In the genomic region with DNA sequence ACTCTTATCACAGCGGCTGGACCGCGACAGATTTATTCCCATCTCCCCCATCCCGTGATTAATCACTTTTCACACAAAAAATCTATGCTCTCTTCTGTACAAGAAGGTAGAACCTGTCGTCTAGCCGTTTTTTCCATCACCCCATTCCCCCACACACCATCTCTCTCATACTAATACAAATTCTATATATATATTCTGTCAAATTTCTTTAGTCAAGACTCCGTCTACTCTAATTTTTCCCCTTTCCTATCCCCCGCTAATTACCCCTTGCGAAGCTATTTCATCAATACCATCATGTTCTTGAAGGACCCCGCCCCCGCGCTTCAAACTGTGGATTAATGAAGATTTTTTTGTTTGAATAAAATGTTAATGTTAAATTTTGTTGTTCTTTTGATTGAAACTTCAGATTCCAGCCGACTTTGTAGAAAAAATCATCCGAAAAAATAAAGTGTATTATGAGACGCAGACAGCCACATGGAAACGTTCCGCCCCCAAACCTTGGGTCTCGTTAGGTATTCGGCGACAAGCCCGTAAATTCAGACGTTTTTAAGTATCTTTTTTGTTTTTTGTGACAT, we compare ENCODE assay signal across 5 worm cellular contexts.
TF ChIP-seq lines count a peak whose summit lies in the region.

No protein-coding gene starts in this region.

TF ChIP-seq in whole organism, L1 larva, 84 proteins besides CTCF, POLR2A, EP300 and RAD21 (continued from another document):
- TF ChIP-seq lir-3 (tag; optimal IDR thresholded peaks at IDR 0.05; lab: Kevin White, UChicago; ENCODE audit: poor library complexity) (no peak), F16B12.6 (tag; optimal IDR thresholded peaks at IDR 0.05; lab: Kevin White, UChicago) (no peak), lin-14 (GFP tag; optimal IDR thresholded peaks at IDR 0.05; lab: Kevin White, UChicago) (no peak), fkh-8 (tag; optimal IDR thresholded peaks at IDR 0.05; lab: Kevin White, UChicago) (peak; percentile 40), ztf-4 (tag; optimal IDR thresholded peaks at IDR 0.05; lab: Kevin White, UChicago) (peak; percentile 33), nhr-19 (GFP tag; conservative IDR thresholded peaks at IDR 0.05; lab: Robert Waterston, UW) (peak; percentile 33), lin-15B (tag; optimal IDR thresholded peaks at IDR 0.05; lab: Kevin White, UChicago) (no peak), snu-23 (GFP tag; optimal IDR thresholded peaks at IDR 0.05; lab: Kevin White, UChicago) (peak; percentile 52), rnt-1 (tag; optimal IDR thresholded peaks at IDR 0.05; lab: Kevin White, UChicago) (no peak), mep-1 (tag; optimal IDR thresholded peaks at IDR 0.05; lab: Kevin White, UChicago) (no peak), nhr-47 (tag; optimal IDR thresholded peaks at IDR 0.05; lab: Kevin White, UChicago) (peak; percentile 55), sox-4 (tag; optimal IDR thresholded peaks at IDR 0.05; lab: Kevin White, UChicago) (peak; percentile 9), nhr-90 (tag; optimal IDR thresholded peaks at IDR 0.05; lab: Kevin White, UChicago; ENCODE audit: poor library complexity) (peak; percentile 54), hlh-17 (GFP tag; optimal IDR thresholded peaks at IDR 0.05; lab: Kevin White, UChicago; ENCODE audit: borderline replicate concordance) (no peak), nhr-71 (tag; optimal IDR thresholded peaks at IDR 0.05; lab: Kevin White, UChicago) (peak; percentile 51), tlp-1 (tag; optimal IDR thresholded peaks at IDR 0.05; lab: Kevin White, UChicago) (no peak), ama-1 (optimal IDR thresholded peaks at IDR 0.05; lab: Kevin White, UChicago) (peak; percentile 97), nhr-12 (tag; optimal IDR thresholded peaks at IDR 0.05; lab: Kevin White, UChicago) (no peak)

TF ChIP-seq in whole organism, L2 larva, 48 proteins besides CTCF, POLR2A, EP300 and RAD21 (continued from another document):
- TF ChIP-seq F13H6.1 (tag; optimal IDR thresholded peaks at IDR 0.05; lab: Kevin White, UChicago) = no peak
- no peak for TF ChIP-seq lin-13 (GFP tag; optimal IDR thresholded peaks at IDR 0.05; lab: Kevin White, UChicago)
- peak; percentile 62 for TF ChIP-seq nhr-21 (tag; optimal IDR thresholded peaks at IDR 0.05; lab: Kevin White, UChicago)
- no peak for TF ChIP-seq lin-39 (tag; optimal IDR thresholded peaks at IDR 0.05; lab: Kevin White, UChicago)
- TF ChIP-seq ztf-1 (GFP tag; conservative IDR thresholded peaks at IDR 0.05; lab: Robert Waterston, UW) = no peak
- TF ChIP-seq dmd-4 (tag; optimal IDR thresholded peaks at IDR 0.05; lab: Kevin White, UChicago) = no peak
- no peak for TF ChIP-seq nhr-6 (tag; optimal IDR thresholded peaks at IDR 0.05; lab: Kevin White, UChicago)
- no peak for TF ChIP-seq unc-39 (tag; optimal IDR thresholded peaks at IDR 0.05; lab: Kevin White, UChicago)
- no peak for TF ChIP-seq unc-55 (GFP tag; optimal IDR thresholded peaks at IDR 0.05; lab: Kevin White, UChicago)
- TF ChIP-seq nhr-11 (tag; optimal IDR thresholded peaks at IDR 0.05; lab: Kevin White, UChicago) = no peak
- TF ChIP-seq nhr-129 (tag; optimal IDR thresholded peaks at IDR 0.05; lab: Kevin White, UChicago) = no peak
- TF ChIP-seq snpc-4 (tag; optimal IDR thresholded peaks at IDR 0.05; lab: Kevin White, UChicago) = no peak
- peak; percentile 39 for TF ChIP-seq sma-3 (GFP tag; optimal IDR thresholded peaks at IDR 0.05; lab: Kevin White, UChicago)

TF ChIP-seq in whole organism, L3 larva, 47 proteins besides CTCF, POLR2A, EP300 and RAD21 (continued from another document):
- TF ChIP-seq pha-4 (tag; optimal IDR thresholded peaks at IDR 0.05; lab: Kevin White, UChicago) = peak; percentile 35
- TF ChIP-seq nhr-43 (tag; optimal IDR thresholded peaks at IDR 0.05; lab: Kevin White, UChicago; ENCODE audit: poor library complexity, severe bottlenecking) = peak; percentile 71
- TF ChIP-seq sea-2 (GFP tag; optimal IDR thresholded peaks at IDR 0.05; lab: Kevin White, UChicago) = no peak
- peak; percentile 79 for TF ChIP-seq nhr-23 (tag; optimal IDR thresholded peaks at IDR 0.05; lab: Kevin White, UChicago)
- TF ChIP-seq skn-1 (tag; optimal IDR thresholded peaks at IDR 0.05; lab: Kevin White, UChicago) = no peak
- no peak for TF ChIP-seq nhr-12 (tag; optimal IDR thresholded peaks at IDR 0.05; lab: Kevin White, UChicago)
- TF ChIP-seq lsy-12 (tag; optimal IDR thresholded peaks at IDR 0.05; lab: Kevin White, UChicago) = peak; percentile 72

TF ChIP-seq in whole organism, L4 larva, 104 proteins besides CTCF, POLR2A, EP300 and RAD21 (continued from another document and continues in another):
- no peak; the same call in 1 of the 2 replicates for TF ChIP-seq mxl-2 (GFP tag; conservative IDR thresholded peaks at IDR 0.05; lab: Robert Waterston, UW)
- no peak for TF ChIP-seq egl-27 (tag; optimal IDR thresholded peaks at IDR 0.05; lab: Kevin White, UChicago)
- TF ChIP-seq ceh-82 (tag; optimal IDR thresholded peaks at IDR 0.05; lab: Kevin White, UChicago) = no peak
- TF ChIP-seq nhr-25 (tag; optimal IDR thresholded peaks at IDR 0.05; lab: Kevin White, UChicago; ENCODE audit: borderline replicate concordance, insufficient read depth) = no peak
- TF ChIP-seq hlh-30 (tag; optimal IDR thresholded peaks at IDR 0.05; lab: Kevin White, UChicago; ENCODE audit: insufficient read depth) = peak; percentile 44
- TF ChIP-seq R02D3.7 (tag; optimal IDR thresholded peaks at IDR 0.05; lab: Kevin White, UChicago) = no peak
- TF ChIP-seq ces-1 (GFP tag; optimal IDR thresholded peaks at IDR 0.05; lab: Kevin White, UChicago) = no peak
- TF ChIP-seq unc-39 (tag; optimal IDR thresholded peaks at IDR 0.05; lab: Kevin White, UChicago) = no peak
- TF ChIP-seq lin-29 (GFP tag; IDR thresholded peaks at IDR 0.05; lab: Robert Waterston, UW) = no peak
- peak; percentile 67 for TF ChIP-seq T20F7.1 (GFP tag; optimal IDR thresholded peaks at IDR 0.05; lab: Kevin White, UChicago)
- TF ChIP-seq zfp-2 (tag; optimal IDR thresholded peaks at IDR 0.05; lab: Kevin White, UChicago) = no peak
- TF ChIP-seq madf-5 (GFP tag; IDR thresholded peaks at IDR 0.05; lab: Robert Waterston, UW) = no peak
- peak; percentile 7; the same call in 1 of the 2 replicates for TF ChIP-seq dmd-6 (GFP tag; IDR thresholded peaks at IDR 0.05; lab: Robert Waterston, UW)
- no peak for TF ChIP-seq F37D6.2 (tag; optimal IDR thresholded peaks at IDR 0.05; lab: Kevin White, UChicago)
- 0 out of 2 replicates have a peak, but pooled peaks have one; percentile 33 for TF ChIP-seq dmd-8 (GFP tag; IDR thresholded peaks at IDR 0.05; lab: Robert Waterston, UW)
- TF ChIP-seq mxl-3 (GFP tag; optimal IDR thresholded peaks at IDR 0.05; lab: Kevin White, UChicago) = no peak
- peak; percentile 11 for TF ChIP-seq mep-1 (tag; optimal IDR thresholded peaks at IDR 0.05; lab: Kevin White, UChicago)
- peak; percentile 44 for TF ChIP-seq nhr-102 (tag; optimal IDR thresholded peaks at IDR 0.05; lab: Kevin White, UChicago)
- no peak for TF ChIP-seq ceh-20 (GFP tag; IDR thresholded peaks at IDR 0.05; lab: Robert Waterston, UW)
- TF ChIP-seq ztf-11 (tag; optimal IDR thresholded peaks at IDR 0.05; lab: Kevin White, UChicago) = no peak
- TF ChIP-seq egl-43 (GFP tag; IDR thresholded peaks at IDR 0.05; lab: Robert Waterston, UW) = no peak
- TF ChIP-seq daf-16 (GFP tag; optimal IDR thresholded peaks at IDR 0.05; lab: Kevin White, UChicago) = no peak
- peak; percentile 32 for TF ChIP-seq daf-16 (tag; optimal IDR thresholded peaks at IDR 0.05; lab: Kevin White, UChicago)
- no peak for TF ChIP-seq lir-3 (tag; optimal IDR thresholded peaks at IDR 0.05; lab: Kevin White, UChicago)
- no peak for TF ChIP-seq pqm-1 (tag; optimal IDR thresholded peaks at IDR 0.05; lab: Kevin White, UChicago)
- TF ChIP-seq lin-1 (GFP tag; IDR thresholded peaks at IDR 0.05; lab: Robert Waterston, UW) = no peak
- no peak for TF ChIP-seq nhr-6 (tag; optimal IDR thresholded peaks at IDR 0.05; lab: Kevin White, UChicago)
- peak; percentile 50 for TF ChIP-seq nhr-111 (GFP tag; optimal IDR thresholded peaks at IDR 0.05; lab: Kevin White, UChicago)
- TF ChIP-seq lin-39 (tag; optimal IDR thresholded peaks at IDR 0.05; lab: Kevin White, UChicago) = no peak
- TF ChIP-seq php-3 (GFP tag; IDR thresholded peaks at IDR 0.05; lab: Robert Waterston, UW) = peak; percentile 38
- TF ChIP-seq Y48G9A.11 (GFP tag; IDR thresholded peaks at IDR 0.05; lab: Robert Waterston, UW) = no peak
- no peak; the same call in 1 of the 2 replicates for TF ChIP-seq ZK337.2 (GFP tag; IDR thresholded peaks at IDR 0.05; lab: Robert Waterston, UW)
- no peak for TF ChIP-seq nhr-28 (tag; optimal IDR thresholded peaks at IDR 0.05; lab: Kevin White, UChicago)
- 0 out of 2 replicates have a peak, but pooled peaks have one; percentile 51 for TF ChIP-seq tra-1 (GFP tag; IDR thresholded peaks at IDR 0.05; lab: Robert Waterston, UW)
- no peak for TF ChIP-seq dpl-1 (GFP tag; optimal IDR thresholded peaks at IDR 0.05; lab: Kevin White, UChicago)
- no peak for TF ChIP-seq D1046.2 (GFP tag; IDR thresholded peaks at IDR 0.05; lab: Robert Waterston, UW)
- TF ChIP-seq rbr-2 (tag; optimal IDR thresholded peaks at IDR 0.05; lab: Kevin White, UChicago) = peak; percentile 4
- no peak for TF ChIP-seq daf-19 (GFP tag; conservative IDR thresholded peaks at IDR 0.05; lab: Robert Waterston, UW)
- TF ChIP-seq arid-1 (GFP tag; conservative IDR thresholded peaks at IDR 0.05; lab: Robert Waterston, UW) = peak; percentile 53; the same call in 1 of the 2 replicates
- TF ChIP-seq lin-13 (GFP tag; optimal IDR thresholded peaks at IDR 0.05; lab: Kevin White, UChicago) = peak; percentile 61
- TF ChIP-seq dmd-9 (GFP tag; IDR thresholded peaks at IDR 0.05; lab: Robert Waterston, UW) = peak; percentile 50; the same call in 1 of the 2 replicates
- peak; percentile 88; the same call in 1 of the 2 replicates for TF ChIP-seq zfp-3 (GFP tag; conservative IDR thresholded peaks at IDR 0.05; lab: Robert Waterston, UW)
- TF ChIP-seq pha-4 (GFP tag; IDR thresholded peaks at IDR 0.05; lab: Robert Waterston, UW) = no peak
- no peak for TF ChIP-seq pha-4 (tag; optimal IDR thresholded peaks at IDR 0.05; lab: Kevin White, UChicago)
- no peak for TF ChIP-seq hmg-1.1 (GFP tag; IDR thresholded peaks at IDR 0.05; lab: Robert Waterston, UW)

TF ChIP-seq in whole organism, young adult, 124 proteins besides CTCF, POLR2A, EP300 and RAD21 (continued from another document):
- TF ChIP-seq pbrm-1 (GFP tag; IDR thresholded peaks at IDR 0.05; lab: Robert Waterston, UW) (peak; percentile 57; the same call in 1 of the 2 replicates), egl-18 (GFP tag; IDR thresholded peaks at IDR 0.05; lab: Robert Waterston, UW) (no peak), cebp-2 (GFP tag; IDR thresholded peaks at IDR 0.05; lab: Robert Waterston, UW) (peak; percentile 77; the same call in 1 of the 2 replicates), hmg-1.2 (GFP tag; IDR thresholded peaks at IDR 0.05; lab: Robert Waterston, UW) (no peak; the same call in 1 of the 2 replicates), lin-54 (GFP tag; optimal IDR thresholded peaks at IDR 0.05; lab: Kevin White, UChicago) (peak; percentile 37), zim-3 (tag; optimal IDR thresholded peaks at IDR 0.05; lab: Kevin White, UChicago) (peak; percentile 40), rcor-1 (GFP tag; IDR thresholded peaks at IDR 0.05; lab: Robert Waterston, UW) (no peak), ceh-79 (tag; optimal IDR thresholded peaks at IDR 0.05; lab: Kevin White, UChicago) (peak; percentile 81), Y53G8AR.9 (GFP tag; conservative IDR thresholded peaks at IDR 0.05; lab: Robert Waterston, UW) (peak; percentile 89; the same call in 1 of the 2 replicates), nhr-120 (GFP tag; IDR thresholded peaks at IDR 0.05; lab: Robert Waterston, UW) (no peak), ZK185.1 (tag; optimal IDR thresholded peaks at IDR 0.05; lab: Kevin White, UChicago; ENCODE audit: poor library complexity, severe bottlenecking) (peak; percentile 35), C06A6.2 (GFP tag; conservative IDR thresholded peaks at IDR 0.05; lab: Robert Waterston, UW) (no peak; the same call in 1 of the 2 replicates), lin-26 (GFP tag; IDR thresholded peaks at IDR 0.05; lab: Robert Waterston, UW) (0 out of 2 replicates have a peak, but pooled peaks have one; percentile 54), egrh-3 (GFP tag; IDR thresholded peaks at IDR 0.05; lab: Robert Waterston, UW) (peak; percentile 4; the same call in 1 of the 2 replicates), lin-40 (tag; optimal IDR thresholded peaks at IDR 0.05; lab: Kevin White, UChicago) (no peak), repo-1 (tag; optimal IDR thresholded peaks at IDR 0.05; lab: Kevin White, UChicago) (peak; percentile 80), dox-1 (GFP tag; IDR thresholded peaks at IDR 0.05; lab: Robert Waterston, UW) (0 out of 2 replicates have a peak, but pooled peaks have one; percentile 19), ama-1 (optimal IDR thresholded peaks at IDR 0.05; lab: Kevin White, UChicago) (peak; percentile 89), ama-1 (GFP tag; optimal IDR thresholded peaks at IDR 0.05; lab: Kevin White, UChicago) (no peak), ztf-28 (GFP tag; IDR thresholded peaks at IDR 0.05; lab: Robert Waterston, UW) (no peak), D2030.7 (GFP tag; IDR thresholded peaks at IDR 0.05; lab: Robert Waterston, UW) (no peak), let-607 (tag; optimal IDR thresholded peaks at IDR 0.05; lab: Kevin White, UChicago) (peak in 1 of 2 experiments; percentile 49), Y56A3A.18 (GFP tag; IDR thresholded peaks at IDR 0.05; lab: Robert Waterston, UW) (peak; percentile 63), athp-1 (tag; optimal IDR thresholded peaks at IDR 0.05; lab: Kevin White, UChicago) (peak; percentile 3), mcd-1 (GFP tag; IDR thresholded peaks at IDR 0.05; lab: Robert Waterston, UW) (peak; percentile 37; the same call in 1 of the 2 replicates), atf-7 (tag; optimal IDR thresholded peaks at IDR 0.05; lab: Kevin White, UChicago) (peak; percentile 67), Y95B8A.8 (GFP tag; IDR thresholded peaks at IDR 0.05; lab: Robert Waterston, UW) (0 out of 2 replicates have a peak, but pooled peaks have one; percentile 36), nfyb-1 (GFP tag; IDR thresholded peaks at IDR 0.05; lab: Robert Waterston, UW) (peak; percentile 73; the same call in 1 of the 2 replicates)
